Worm (Caenorhabditis elegans): ENCODE data around the gene Y119D3B.12.
A peak's percentile ranks its signal among the peaks of the same experiment; 100 is the strongest.

- TF ChIP-seq unc-39 (tag; optimal IDR thresholded peaks at IDR 0.05) (no peak), sea-2 (GFP tag; optimal IDR thresholded peaks at IDR 0.05) (no peak), fos-1 (tag; optimal IDR thresholded peaks at IDR 0.05) (no peak), elt-1 (tag; optimal IDR thresholded peaks at IDR 0.05) (no peak), pqm-1 (tag; optimal IDR thresholded peaks at IDR 0.05) (peak; percentile 54), nhr-28 (tag; optimal IDR thresholded peaks at IDR 0.05) (no peak), zag-1 (tag; optimal IDR thresholded peaks at IDR 0.05) (no peak)
Observed at ce11 chrIII:1249111-1249583, 46.8 kb downstream of the Y119D3B.12 start, which contains the start of the genes fbxa-76 and fbxa-77.
